Fruit fly (Drosophila melanogaster) S2 (cell line): ENCODE results near the gene ND-B8.

Experiments used
- CG8478 ChIP-seq: fragments of >200 bp; optimal IDR thresholded peaks from 2 replicates; lab custom pipeline; 2018
- CTCF ChIP-seq, 2 experiments: fragments of >200 bp; optimal IDR thresholded peaks; 2 replicates each; lab custom pipeline; 2018

dm6 chr2L:4442010-4442587 is 12.3 kb upstream of the ND-B8 start, which contains the start of the genes Sfp24F and CG15432:
- TF ChIP-seq CTCF (optimal IDR thresholded peaks at IDR 0.05; lab: Kevin White, UChicago): no peak
- TF ChIP-seq CG8478 (lab: Kevin White, UChicago): no peak
